Worm (Caenorhabditis elegans) whole organism, L1 larva: Measurements from ENCODE around the gene srt-15.
A peak's percentile ranks its signal among the peaks of the same experiment; 100 is the strongest.

ENCODE experiments used
- C16A3.4 ChIP-seq: fragments of 150-350 bp; optimal IDR thresholded peaks from 2 replicates; lab custom pipeline; 2014; ENCODE audit warnings: missing biosample characterization, missing genetic modification characterization
- C34B4.2 ChIP-seq: sonication (generic microtip); optimal IDR thresholded peaks from 2 replicates; lab custom pipeline; 2017; ENCODE audit warnings: mild to moderate bottlenecking, missing genetic modification characterization, missing compliant biosample characterization
- Y116A8C.19 ChIP-seq: sonication (generic microtip); optimal IDR thresholded peaks from 2 replicates; lab custom pipeline; 2016; ENCODE audit warnings: missing compliant biosample characterization, missing genetic modification characterization, borderline replicate concordance
- alr-1 ChIP-seq: fragments of 200-800 bp; sonication (Bioruptor generic); optimal IDR thresholded peaks from 2 replicates; lab custom pipeline; 2018; ENCODE audit warnings: borderline replicate concordance, mild to moderate bottlenecking, missing genetic modification characterization, missing compliant biosample characterization
- aly-2 ChIP-seq: fragments of 150-350 bp; optimal IDR thresholded peaks from 2 replicates; lab custom pipeline; 2014; ENCODE audit warnings: missing biosample characterization, missing genetic modification characterization
- ama-1 ChIP-seq: fragments of 150-350 bp; optimal IDR thresholded peaks from 2 replicates; lab custom pipeline; 2014
- ceh-63 ChIP-seq: fragments of 200-800 bp; sonication (Bioruptor generic); optimal IDR thresholded peaks from 2 replicates; lab custom pipeline; 2018; ENCODE audit warnings: mild to moderate bottlenecking, missing genetic modification characterization, missing compliant biosample characterization
- efl-1 ChIP-seq, 4 experiments: fragments of 150-350 bp; optimal IDR thresholded peaks in 3 of 4; peaks in 1 of 4; 1 replicate in 1 of 4; 2 replicates in 3 of 4; lab custom pipeline; 2014; ENCODE audit warnings: missing biosample characterization in 2 of 4, missing genetic modification characterization in 2 of 4, missing genetic modification reagents in 2 of 4
- egl-13 ChIP-seq: sonication (generic microtip); optimal IDR thresholded peaks from 2 replicates; lab custom pipeline; 2016; ENCODE audit warnings: missing genotype, missing genetic modification reagents, missing genetic modification characterization, missing compliant biosample characterization
- elt-2 ChIP-seq: sonication (generic microtip); optimal IDR thresholded peaks from 2 replicates; lab custom pipeline; 2016; ENCODE audit warnings: missing genetic modification characterization, mild to moderate bottlenecking, inconsistent platforms, missing compliant biosample characterization, missing genetic modification reagents
- elt-3 ChIP-seq, 6 experiments: fragments of 150-350 bp in 1 of 6; sonication (generic microtip); optimal IDR thresholded peaks; 2 replicates each; lab custom pipeline; 2017 to 2018; ENCODE audit warnings: missing biosample characterization in 6 of 6, missing genetic modification characterization in 6 of 6, inconsistent platforms in 1 of 6
- ets-5 ChIP-seq: fragments of 200-800 bp; sonication (Bioruptor generic); IDR thresholded peaks from 2 replicates; pipeline ENCODE4 v1.3.6; 2022; ENCODE audit warnings: missing genetic modification characterization, missing compliant biosample characterization
- fkh-4 ChIP-seq: sonication (generic microtip); optimal IDR thresholded peaks from 2 replicates; lab custom pipeline; 2016; ENCODE audit warnings: missing compliant biosample characterization, missing genetic modification characterization, borderline replicate concordance
- fkh-8 ChIP-seq: sonication (generic microtip); optimal IDR thresholded peaks from 2 replicates; lab custom pipeline; 2016; ENCODE audit warnings: mild to moderate bottlenecking, missing genetic modification characterization, missing compliant biosample characterization
- grh-1 ChIP-seq: fragments of 200-800 bp; sonication (Bioruptor generic); IDR thresholded peaks from 2 replicates; pipeline ENCODE4 v1.3.6; 2022; ENCODE audit warnings: missing genetic modification reagents, missing genetic modification characterization, missing compliant biosample characterization
- hpl-2 ChIP-seq: fragments of 150-350 bp; optimal IDR thresholded peaks from 2 replicates; lab custom pipeline; 2014; ENCODE audit warnings: missing biosample characterization, missing genetic modification reagents, missing genetic modification characterization
- irx-1 ChIP-seq: sonication (generic microtip); optimal IDR thresholded peaks from 2 replicates; lab custom pipeline; 2016; ENCODE audit warnings: missing genetic modification characterization, missing compliant biosample characterization
- lin-13 ChIP-seq: fragments of 150-350 bp; optimal IDR thresholded peaks from 2 replicates; lab custom pipeline; 2014; ENCODE audit warnings: missing biosample characterization, missing genetic modification reagents, missing genetic modification characterization
- lin-15B ChIP-seq: fragments of 150-350 bp; sonication (generic microtip); optimal IDR thresholded peaks from 3 replicates; lab custom pipeline; 2014; ENCODE audit warnings: missing biosample characterization, missing genetic modification characterization
- lin-39 ChIP-seq: fragments of 150-350 bp; optimal IDR thresholded peaks from 2 replicates; lab custom pipeline; 2014; ENCODE audit warnings: missing biosample characterization, missing genetic modification reagents, missing genetic modification characterization
- lir-3 ChIP-seq: sonication (generic microtip); optimal IDR thresholded peaks from 2 replicates; lab custom pipeline; 2016; ENCODE audit warnings: mild to moderate bottlenecking, missing genetic modification characterization, moderate library complexity, missing compliant biosample characterization; ENCODE audit not compliant: poor library complexity
- mab-9 ChIP-seq: fragments of 200-800 bp; sonication (Bioruptor generic); IDR thresholded peaks from 2 replicates; pipeline ENCODE4 v1.3.6; 2022; ENCODE audit warnings: missing genetic modification reagents, missing genetic modification characterization, missing compliant biosample characterization
- mdl-1 ChIP-seq, 2 experiments: fragments of 150-350 bp; optimal IDR thresholded peaks; 2 replicates each; lab custom pipeline; 2014 to 2017; ENCODE audit warnings: missing biosample characterization in 2 of 2, missing genetic modification characterization in 2 of 2, inconsistent platforms in 1 of 2
- nhr-12 ChIP-seq: sonication (generic microtip); optimal IDR thresholded peaks from 2 replicates; lab custom pipeline; 2017; ENCODE audit warnings: missing biosample characterization, missing genetic modification characterization
- nhr-19 ChIP-seq: fragments of 200-800 bp; sonication (Bioruptor generic); conservative IDR thresholded peaks from 2 replicates; pipeline ENCODE4 v1.3.6; 2022; ENCODE audit warnings: missing genetic modification characterization, missing compliant biosample characterization
- nhr-20 ChIP-seq: sonication (generic microtip); optimal IDR thresholded peaks from 2 replicates; lab custom pipeline; 2016; ENCODE audit warnings: mild to moderate bottlenecking, missing genetic modification characterization, missing compliant biosample characterization
- nhr-237 ChIP-seq: fragments of 150-350 bp; optimal IDR thresholded peaks from 2 replicates; lab custom pipeline; 2014; ENCODE audit warnings: missing biosample characterization, missing genetic modification characterization
- nhr-84 ChIP-seq: sonication (generic microtip); optimal IDR thresholded peaks from 2 replicates; lab custom pipeline; 2017; ENCODE audit warnings: missing biosample characterization, missing genetic modification characterization
- pqm-1 ChIP-seq: sonication (generic microtip); optimal IDR thresholded peaks from 3 replicates; lab custom pipeline; 2017; ENCODE audit warnings: missing biosample characterization, missing genetic modification characterization
- tbx-2 ChIP-seq: sonication (generic microtip); optimal IDR thresholded peaks from 2 replicates; lab custom pipeline; 2016; ENCODE audit warnings: missing genetic modification characterization, missing compliant biosample characterization
- unc-130 ChIP-seq: fragments of 150-350 bp; optimal IDR thresholded peaks from 2 replicates; lab custom pipeline; 2017; ENCODE audit warnings: missing biosample characterization, missing genetic modification characterization, inconsistent platforms
- unc-62 ChIP-seq: fragments of 150-350 bp; optimal IDR thresholded peaks from 2 replicates; lab custom pipeline; 2014; ENCODE audit warnings: missing biosample characterization, missing genetic modification reagents, missing genetic modification characterization
- unc-86 ChIP-seq: sonication (generic microtip); optimal IDR thresholded peaks from 2 replicates; lab custom pipeline; 2016; ENCODE audit warnings: missing genetic modification characterization, missing compliant biosample characterization
- xbp-1 ChIP-seq: sonication (generic microtip); optimal IDR thresholded peaks from 2 replicates; lab custom pipeline; 2016; ENCODE audit warnings: missing genetic modification characterization, missing compliant biosample characterization
- zag-1 ChIP-seq: fragments of 150-350 bp; optimal IDR thresholded peaks from 2 replicates; lab custom pipeline; 2014; ENCODE audit warnings: missing biosample characterization, missing genetic modification characterization
- zip-4 ChIP-seq: fragments of 200-800 bp; sonication (Bioruptor generic); optimal IDR thresholded peaks from 2 replicates; lab custom pipeline; 2018; ENCODE audit warnings: mild to moderate bottlenecking, missing genetic modification characterization, moderate library complexity, missing compliant biosample characterization
- ztf-4 ChIP-seq: fragments of 150-350 bp; optimal IDR thresholded peaks from 2 replicates; lab custom pipeline; 2014; ENCODE audit warnings: missing biosample characterization, missing genetic modification characterization

The srt-15 gene

DNA sequence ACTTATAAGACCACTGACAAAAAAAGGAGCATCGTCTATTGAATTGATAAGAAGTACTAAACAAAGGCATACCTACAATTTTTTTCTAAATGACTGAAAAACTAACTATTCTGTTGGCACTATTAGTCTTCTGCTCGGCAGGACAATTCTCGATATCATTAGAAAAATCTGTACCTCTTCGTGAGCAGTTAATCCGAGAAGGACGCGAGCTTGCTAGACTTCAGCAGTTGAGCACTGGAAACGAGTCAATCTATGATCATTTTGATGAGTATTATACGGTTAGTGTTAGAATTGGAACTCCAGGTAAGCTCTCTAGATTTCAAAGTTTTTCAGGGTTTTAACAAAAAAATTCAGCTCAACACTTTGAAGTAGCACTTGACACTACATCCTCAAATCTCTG lies 33.8 kb downstream of the srt-15 start, which contains the start of gene asp-7:
TSS of gene asp-7 (plus strand) at position 81 of the 400 bp plus-strand sequence.
- no peak for TF ChIP-seq efl-1 (optimal IDR thresholded peaks at IDR 0.05; lab: Kevin White, UChicago)
- TF ChIP-seq efl-1 (GFP tag; optimal IDR thresholded peaks at IDR 0.05 in 1 of 2; lab: Kevin White, UChicago): peak in 1 of 2 experiments; percentile 80
- TF ChIP-seq mdl-1 (tag; optimal IDR thresholded peaks at IDR 0.05; lab: Kevin White, UChicago): no peak

DNA sequence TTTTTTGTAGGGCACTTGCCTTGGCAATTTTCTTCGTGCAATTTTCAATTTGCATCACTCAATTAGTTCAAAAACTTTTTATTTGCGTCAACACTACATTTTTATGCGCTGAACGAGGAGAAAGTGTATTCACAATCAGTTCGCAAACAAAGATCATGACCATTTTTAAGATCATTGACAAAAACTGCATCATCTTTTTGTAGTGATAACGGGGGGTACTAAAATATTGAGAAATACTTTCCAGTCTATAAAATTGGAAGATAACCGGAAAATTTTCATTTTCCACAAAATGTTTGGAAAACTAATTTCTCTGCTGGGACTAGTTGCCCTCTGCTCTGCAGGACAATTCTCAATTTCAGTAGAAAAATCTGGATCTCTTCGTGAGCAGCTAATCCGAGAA lies 37.7 kb downstream of the srt-15 start, which contains the start of gene asp-8:
TSS of gene asp-8 (plus strand) at position 276 of the 400 bp plus-strand sequence.
- peak; percentile 60 for TF ChIP-seq elt-2
- no peak for TF ChIP-seq grh-1

DNA sequence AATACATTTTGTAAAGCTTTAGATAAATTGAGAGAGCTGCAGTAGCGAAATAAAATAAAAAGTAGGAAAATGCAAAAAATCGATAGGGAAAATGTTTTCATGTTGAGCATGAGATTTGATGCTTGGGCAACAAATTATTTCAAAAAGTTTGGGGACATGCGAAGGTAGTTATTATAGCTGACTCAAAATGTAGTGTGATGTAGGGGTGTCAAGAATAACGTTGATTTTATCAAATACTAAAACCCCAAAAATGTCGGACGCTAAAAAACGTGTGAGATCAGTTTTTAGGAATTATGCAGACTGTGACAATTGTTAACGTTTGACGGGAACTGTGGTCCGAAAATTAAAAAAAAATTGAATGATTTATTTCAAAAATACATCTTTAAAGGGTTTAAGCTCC lies 40.7 kb downstream of the srt-15 start, which contains the start of gene irld-12:
TSS of gene irld-12 (minus strand) at position 101 of the 400 bp plus-strand sequence.
- TF ChIP-seq ztf-4 (tag; lab: Kevin White, UChicago): no peak
- TF ChIP-seq unc-86 (tag; lab: Kevin White, UChicago): no peak
- TF ChIP-seq nhr-12 (tag; lab: Kevin White, UChicago): no peak
- TF ChIP-seq ama-1 (lab: Kevin White, UChicago): no peak
- TF ChIP-seq fkh-8 (tag; lab: Kevin White, UChicago): no peak

DNA sequence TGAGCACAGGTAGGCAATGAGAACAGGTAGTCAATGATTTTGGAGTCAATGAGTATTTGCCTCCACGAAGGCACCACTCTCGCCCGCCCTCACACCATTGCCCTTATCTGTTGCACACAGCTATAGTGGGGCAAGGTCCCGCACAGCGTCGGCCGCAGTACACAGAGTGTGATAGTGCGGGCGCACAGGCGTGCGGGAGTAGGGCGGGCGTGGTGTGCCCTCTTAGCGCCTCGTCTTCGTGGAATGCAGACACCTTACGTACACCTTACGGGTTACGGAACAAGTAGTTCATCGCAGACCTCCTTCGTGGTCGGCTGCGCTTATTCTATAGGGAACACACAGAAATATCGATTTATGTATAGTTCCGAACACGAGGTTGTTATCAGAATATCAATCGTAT lies 44.0 kb downstream of the srt-15 start:
- no peak for TF ChIP-seq alr-1 (tag; lab: Kevin White, UChicago)
- TF ChIP-seq C16A3.4 (tag; lab: Kevin White, UChicago): no peak
- no peak for TF ChIP-seq egl-13 (tag; lab: Kevin White, UChicago)
- TF ChIP-seq aly-2 (tag; lab: Kevin White, UChicago): no peak
- no peak for TF ChIP-seq lin-13
- TF ChIP-seq C34B4.2 (tag; lab: Kevin White, UChicago): no peak
- no peak for TF ChIP-seq irx-1
- TF ChIP-seq zip-4 (GFP tag; lab: Kevin White, UChicago): no peak
- TF ChIP-seq ztf-4 (tag; lab: Kevin White, UChicago): no peak

DNA sequence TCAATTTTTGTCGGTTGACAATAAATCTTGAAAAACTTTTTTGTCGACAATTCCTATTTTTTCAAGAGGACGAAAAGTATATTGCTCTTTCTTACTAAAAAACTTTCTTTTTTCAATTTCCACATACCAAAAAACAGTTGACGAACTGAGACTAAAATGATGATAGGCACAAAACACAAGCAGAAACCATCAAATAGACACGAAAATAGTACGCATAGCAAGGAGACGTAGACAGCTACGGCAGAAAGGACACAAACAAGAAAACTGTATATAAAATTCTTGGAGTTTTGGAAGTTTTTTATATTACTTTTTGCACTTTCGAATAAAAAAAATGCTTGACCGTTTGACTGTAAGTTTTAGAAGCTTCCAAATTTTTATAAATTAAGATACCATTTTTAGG lies 47.8 kb downstream of the srt-15 start, which contains the start of gene K12D9.1:
TSS of gene K12D9.1 (plus strand) at position 301 of the 400 bp plus-strand sequence.
- no peak for TF ChIP-seq ets-5 (GFP tag; lab: Robert Waterston, UW)
- no peak for TF ChIP-seq efl-1 (optimal IDR thresholded peaks at IDR 0.05; lab: Kevin White, UChicago)
- TF ChIP-seq efl-1 (GFP tag; optimal IDR thresholded peaks at IDR 0.05 in 1 of 2; lab: Kevin White, UChicago): peak in 1 of 2 experiments; percentile 18

DNA sequence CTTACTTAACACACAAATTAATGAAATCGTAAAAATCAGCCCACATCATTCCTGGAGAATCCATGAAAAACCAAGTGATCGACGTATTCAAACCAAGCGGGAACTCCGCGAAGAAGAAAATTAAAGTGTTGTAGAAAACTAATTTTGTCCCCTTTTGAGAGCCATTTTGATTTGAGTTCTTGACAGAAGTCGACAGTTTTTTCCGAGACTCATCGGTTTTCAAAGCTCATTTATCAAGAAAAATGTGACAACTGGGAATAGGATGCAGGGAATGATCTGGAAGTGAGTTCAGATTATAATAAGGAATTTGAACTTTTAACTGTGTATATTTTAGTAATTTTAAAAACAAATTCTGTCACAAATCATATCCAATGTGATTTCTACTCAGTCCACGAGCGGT lies 50.6 kb downstream of the srt-15 start, which contains the start of gene srw-135:
TSS of gene srw-135 (minus strand) at position 101 of the 400 bp plus-strand sequence.
- TF ChIP-seq elt-2 (no peak), fkh-4 (tag; lab: Kevin White, UChicago) (no peak), nhr-20 (tag; lab: Kevin White, UChicago) (no peak), nhr-237 (tag; lab: Kevin White, UChicago) (no peak), tbx-2 (tag; lab: Kevin White, UChicago) (no peak), pqm-1 (no peak), zag-1 (no peak), elt-3 (tag; optimal IDR thresholded peaks at IDR 0.05; lab: Kevin White, UChicago) (no peak), lin-15B (tag; lab: Kevin White, UChicago) (no peak)

DNA sequence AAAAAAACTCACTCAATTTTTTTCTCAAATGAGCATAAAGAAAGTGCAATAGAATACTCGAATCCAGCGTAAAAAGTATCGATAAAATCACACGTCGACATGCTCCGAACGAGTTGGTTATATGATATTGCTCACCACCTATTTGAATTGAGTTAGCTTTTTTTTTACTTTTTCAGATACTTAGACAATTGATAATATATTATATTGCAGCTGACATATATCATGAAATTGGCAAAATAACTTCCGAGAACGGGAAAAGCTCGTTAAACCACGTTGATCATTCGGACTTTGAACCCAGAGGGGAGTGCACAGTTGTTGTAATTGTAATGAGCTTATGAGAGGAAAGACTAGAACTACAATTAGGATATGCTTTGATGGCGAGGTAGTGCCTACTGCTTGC lies 51.5 kb downstream of the srt-15 start, which contains the start of gene srw-136:
TSS of gene srw-136 (minus strand) at position 101 of the 400 bp plus-strand sequence.
- TF ChIP-seq unc-62 (GFP tag; lab: Kevin White, UChicago) (no peak), C16A3.4 (tag; lab: Kevin White, UChicago) (no peak), hpl-2 (no peak), lir-3 (no peak), efl-1 (optimal IDR thresholded peaks at IDR 0.05; lab: Kevin White, UChicago) (no peak), efl-1 (GFP tag; optimal IDR thresholded peaks at IDR 0.05 in 1 of 2; lab: Kevin White, UChicago) (no peak), mab-9 (GFP tag; lab: Robert Waterston, UW) (no peak), lin-15B (tag; lab: Kevin White, UChicago) (no peak), nhr-19 (no peak), mdl-1 (tag; optimal IDR thresholded peaks at IDR 0.05; lab: Kevin White, UChicago) (no peak), Y116A8C.19 (no peak), xbp-1 (no peak), unc-130 (tag; lab: Kevin White, UChicago) (no peak), lin-39 (tag; lab: Kevin White, UChicago) (no peak), lin-13 (no peak), nhr-84 (tag; lab: Kevin White, UChicago) (no peak), ceh-63 (GFP tag; lab: Kevin White, UChicago) (no peak)
